Fruit fly (Drosophila melanogaster) whole organism, wandering third instar larva: ENCODE measurements around the gene CG32488.

Experiments
- Abd-B ChIP-seq: fragments of >200 bp; optimal IDR thresholded peaks from 2 replicates; lab custom pipeline; 2017; ENCODE audit warnings: missing biosample characterization, missing genetic modification characterization
- CG9705 ChIP-seq: fragments of 200-800 bp; sonication (Bioruptor generic); optimal IDR thresholded peaks from 2 replicates; lab custom pipeline; 2018; ENCODE audit warnings: missing biosample characterization, mild to moderate bottlenecking, missing genetic modification characterization
- Dfd ChIP-seq: fragments of >200 bp; optimal IDR thresholded peaks from 2 replicates; lab custom pipeline; 2017; ENCODE audit warnings: missing biosample characterization, missing genetic modification characterization
- Hr83 ChIP-seq: fragments of 200-300 bp; sonication (Bioruptor generic); optimal IDR thresholded peaks from 2 replicates; lab custom pipeline; 2016; ENCODE audit warnings: missing biosample characterization, mild to moderate bottlenecking, missing genetic modification characterization, moderate library complexity; ENCODE audit not compliant: poor library complexity, severe bottlenecking
- Myc ChIP-seq: fragments of >200 bp; optimal IDR thresholded peaks from 2 replicates; lab custom pipeline; 2017
- Sp1 ChIP-seq: fragments of 200-800 bp; sonication (Bioruptor generic); optimal IDR thresholded peaks from 3 replicates; lab custom pipeline; 2019; ENCODE audit warnings: missing biosample characterization, mild to moderate bottlenecking, missing genetic modification characterization, moderate library complexity
- br ChIP-seq: fragments of 200-800 bp; sonication (Bioruptor generic); optimal IDR thresholded peaks from 2 replicates; lab custom pipeline; 2016; ENCODE audit warnings: missing biosample characterization, missing genetic modification characterization
- dmrt93B ChIP-seq: fragments of 200-800 bp; sonication (Bioruptor generic); optimal IDR thresholded peaks from 2 replicates; lab custom pipeline; 2018; ENCODE audit warnings: missing biosample characterization, mild to moderate bottlenecking, missing genetic modification characterization
- foxo ChIP-seq, 2 experiments: fragments of 200-800 bp; sonication (Bioruptor generic); optimal IDR thresholded peaks; 2 replicates in 1 of 2; 3 replicates in 1 of 2; lab custom pipeline; 2016 to 2017; ENCODE audit warnings: missing biosample characterization in 2 of 2, missing genetic modification characterization in 2 of 2
- lola ChIP-seq: fragments of >200 bp; optimal IDR thresholded peaks from 2 replicates; lab custom pipeline; 2017; ENCODE audit warnings: missing biosample characterization, missing genetic modification characterization
- pan ChIP-seq: fragments of >200 bp; optimal IDR thresholded peaks from 2 replicates; lab custom pipeline; 2017
- psq ChIP-seq: fragments of 200-800 bp; sonication (Bioruptor generic); optimal IDR thresholded peaks from 3 replicates; lab custom pipeline; 2017; ENCODE audit warnings: missing biosample characterization, mild to moderate bottlenecking, missing genetic modification characterization, moderate library complexity
- usp ChIP-seq: fragments of >200 bp; optimal IDR thresholded peaks from 2 replicates; lab custom pipeline; 2017; ENCODE audit warnings: missing biosample characterization, missing genetic modification characterization

DNA sequence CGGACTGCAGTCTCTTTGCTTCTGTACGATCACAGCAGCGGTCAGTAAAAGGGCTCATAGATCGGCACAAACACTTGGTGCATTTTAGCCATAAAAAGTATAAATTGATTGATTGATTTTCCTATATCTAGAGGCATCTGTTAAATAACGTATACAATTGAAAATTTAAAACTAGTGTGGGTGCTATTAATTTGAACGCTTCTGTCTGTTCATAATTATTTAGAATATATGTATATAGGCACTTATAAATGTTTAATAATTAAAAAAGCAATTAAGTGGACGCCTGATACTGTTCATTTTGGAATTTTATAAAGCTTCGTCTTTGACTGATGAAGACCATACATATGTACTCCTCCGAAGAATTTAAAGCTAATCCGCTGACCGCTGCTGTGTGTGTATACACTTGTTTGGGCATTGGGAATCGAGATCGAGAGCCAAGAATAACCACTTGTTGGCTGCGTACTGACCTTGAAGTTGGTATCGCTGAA lies 29.4 kb upstream of the CG32488 start:
- TF ChIP-seq Myc (no peak), pan (no peak), dmrt93B (GFP tag; lab: Kevin White, UChicago) (peak; percentile 67), Dfd (no peak), Hr83 (GFP tag; lab: Kevin White, UChicago) (peak; percentile 5), br (GFP tag; lab: Kevin White, UChicago) (peak; percentile 84), foxo (GFP tag; optimal IDR thresholded peaks at IDR 0.05; lab: Kevin White, UChicago) (peak; percentile 74 to 86), Abd-B (no peak), psq (peak; percentile 81), Sp1 (GFP tag; lab: Kevin White, UChicago) (peak; percentile 84), CG9705 (GFP tag; lab: Kevin White, UChicago) (no peak), lola (GFP tag; lab: Kevin White, UChicago) (no peak), usp (GFP tag; lab: Kevin White, UChicago) (no peak)
